Worm (Caenorhabditis elegans): ENCODE measurements around the gene T28A11.22.

T28A11.22 gene

DNA sequence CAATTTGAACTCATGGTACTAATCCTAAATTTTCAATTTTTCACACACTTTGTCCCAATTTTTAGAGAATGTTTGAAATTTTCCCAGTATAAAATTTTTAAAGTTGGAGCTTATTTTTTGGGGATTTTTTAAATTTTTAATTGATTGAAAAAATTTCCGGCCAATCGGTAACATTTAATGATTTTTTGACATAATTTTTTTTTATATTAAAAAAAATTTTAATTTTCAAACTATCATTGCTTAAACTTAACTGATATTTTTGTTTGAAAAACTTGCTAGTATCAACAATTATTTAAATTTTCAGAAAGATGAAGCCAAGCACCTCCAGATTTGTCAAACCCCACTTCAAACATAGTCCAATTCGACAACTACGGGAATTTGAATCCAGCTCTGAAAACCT is at the start of gene T28A11.22:
T28A11.22 (plus strand) TSS at position 301 of the 400 bp plus-strand sequence.
- TF ChIP-seq W03F9.2 (tag; optimal IDR thresholded peaks at IDR 0.05) (no peak), him-1 (tag; optimal IDR thresholded peaks at IDR 0.05) (no peak), dao-5 (tag; optimal IDR thresholded peaks at IDR 0.05) (no peak)

DNA sequence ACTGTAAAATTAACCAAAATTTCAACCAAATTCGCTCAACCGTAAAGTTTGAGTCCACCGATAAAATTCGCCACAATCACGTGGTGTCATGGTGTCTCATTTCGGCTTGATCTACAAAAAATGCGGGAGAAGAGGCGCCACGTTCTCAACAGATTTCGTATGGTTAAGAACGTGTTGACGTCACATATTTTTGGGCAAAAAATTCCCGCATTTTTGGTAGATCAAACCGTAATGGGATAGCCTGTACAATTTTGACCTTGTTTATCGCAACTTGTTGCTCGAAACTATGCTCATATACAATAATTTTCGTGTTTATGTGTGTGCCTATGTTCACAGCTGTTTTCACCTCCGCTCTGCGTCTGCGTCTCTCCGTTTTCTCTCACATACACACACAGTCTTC is 48.4 kb upstream of the T28A11.22 start:
- TF ChIP-seq W03F9.2 (tag; optimal IDR thresholded peaks at IDR 0.05) = no peak
- no peak for TF ChIP-seq dao-5 (tag; optimal IDR thresholded peaks at IDR 0.05)

- TF ChIP-seq W03F9.2 (tag; optimal IDR thresholded peaks at IDR 0.05) (no peak), him-1 (tag; optimal IDR thresholded peaks at IDR 0.05) (no peak), dao-5 (tag; optimal IDR thresholded peaks at IDR 0.05) (no peak)
Measured at ce11 chrV:3210147-3210546, 47.2 kb upstream of the T28A11.22 start, which contains the start of gene apx-1. Gene apx-1 (plus strand): TSS chrV:3210196.

- TF ChIP-seq W03F9.2 (tag; optimal IDR thresholded peaks at IDR 0.05) = no peak
- TF ChIP-seq dao-5 (tag; optimal IDR thresholded peaks at IDR 0.05) = no peak
Measured at ce11 chrV:3218604-3219003, 38.8 kb upstream of the T28A11.22 start.

DNA sequence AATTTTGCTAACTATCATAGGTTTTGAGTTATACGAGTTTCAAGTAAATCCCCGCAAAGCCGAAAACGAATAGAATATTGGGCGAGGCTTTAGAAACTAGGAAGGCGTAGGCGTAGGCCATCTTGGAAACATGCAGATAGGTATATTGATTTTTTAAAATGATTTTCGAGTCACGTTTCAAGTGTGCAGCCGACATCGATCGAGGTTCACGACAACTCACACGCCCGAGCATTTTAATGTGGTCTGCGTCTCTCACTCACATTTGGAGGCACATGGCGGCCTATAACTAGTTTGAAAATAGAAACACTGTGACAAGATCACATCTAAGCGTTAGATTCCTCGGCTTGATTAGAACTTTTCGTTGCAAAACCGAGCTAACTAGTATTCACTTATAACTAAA is 30.0 kb upstream of the T28A11.22 start, which contains the start of gene K08D9.2:
K08D9.2 (plus strand) TSS at position 301 of the 400 bp plus-strand sequence.
- TF ChIP-seq him-1 (tag; optimal IDR thresholded peaks at IDR 0.05) (no peak), dao-5 (tag; optimal IDR thresholded peaks at IDR 0.05) (no peak), W03F9.2 (tag; optimal IDR thresholded peaks at IDR 0.05) (no peak)

DNA sequence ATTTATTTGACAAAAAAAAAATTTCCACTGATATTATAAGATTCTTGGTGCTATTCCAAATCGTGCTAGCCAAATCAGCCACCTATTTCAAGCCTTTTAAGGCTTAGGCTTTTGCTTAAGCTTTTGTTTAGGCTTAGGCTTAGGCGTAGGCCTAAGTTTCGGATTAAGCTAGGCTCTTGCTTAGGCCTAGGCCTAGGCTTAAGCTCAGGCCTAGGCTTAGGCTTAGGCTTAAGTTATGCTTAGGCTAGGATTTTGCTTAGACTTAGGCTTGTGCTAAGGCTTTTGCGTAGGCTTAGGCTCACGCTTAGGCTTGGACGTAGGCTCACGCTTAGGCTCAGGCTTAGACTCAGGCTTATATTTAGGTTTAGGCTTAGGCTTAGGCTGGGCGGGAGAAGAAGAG is 27.2 kb upstream of the T28A11.22 start:
- TF ChIP-seq dao-5 (tag; optimal IDR thresholded peaks at IDR 0.05) (no peak), him-1 (tag; optimal IDR thresholded peaks at IDR 0.05) (no peak), W03F9.2 (tag; optimal IDR thresholded peaks at IDR 0.05) (no peak)

DNA sequence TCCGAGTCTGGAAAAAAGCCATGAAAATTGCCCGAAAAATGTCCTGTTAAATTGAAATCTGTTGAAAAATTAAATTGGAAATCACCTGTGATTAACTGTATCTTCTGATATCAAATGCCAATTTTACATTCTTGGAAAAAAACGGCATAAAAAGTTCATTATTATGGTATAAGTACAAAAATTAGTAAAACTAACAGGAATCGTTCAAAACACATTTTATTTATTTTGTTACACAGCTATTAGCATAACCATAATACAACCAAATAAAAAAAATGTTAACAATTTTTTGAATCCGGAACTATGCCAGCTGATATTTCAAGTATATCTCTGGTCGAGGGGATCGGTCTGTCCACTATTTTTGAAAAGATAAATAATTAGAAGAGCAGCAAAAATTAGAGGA is 26.8 kb upstream of the T28A11.22 start, which contains the start of gene K08D9.10:
K08D9.10 (plus strand) TSS at position 301 of the 400 bp plus-strand sequence.
- TF ChIP-seq him-1 (tag; optimal IDR thresholded peaks at IDR 0.05) (no peak), dao-5 (tag; optimal IDR thresholded peaks at IDR 0.05) (no peak), W03F9.2 (tag; optimal IDR thresholded peaks at IDR 0.05) (no peak)

DNA sequence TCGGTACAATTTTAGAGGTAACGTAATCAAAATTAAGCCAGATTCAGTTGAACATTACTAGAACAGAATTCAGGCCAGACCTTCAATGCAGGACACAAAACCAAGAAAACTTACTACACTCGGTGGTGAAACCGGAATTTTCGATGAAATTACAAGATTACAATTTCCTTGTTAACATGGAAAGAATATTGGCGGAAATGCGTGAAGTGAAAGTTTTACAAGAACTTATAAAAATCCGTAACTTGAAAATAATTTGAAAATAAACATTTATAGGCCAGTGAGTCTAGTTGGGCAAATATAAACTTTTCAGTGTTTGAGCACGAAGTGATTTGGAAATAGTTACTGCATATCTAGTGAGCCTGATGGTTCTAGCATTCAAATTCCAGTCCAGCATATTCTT is 22.5 kb upstream of the T28A11.22 start, which contains the start of gene K08D9.6:
K08D9.6 (minus strand) TSS at position 101 of the 400 bp plus-strand sequence.
- TF ChIP-seq W03F9.2 (tag; optimal IDR thresholded peaks at IDR 0.05) (no peak), dao-5 (tag; optimal IDR thresholded peaks at IDR 0.05) (no peak), him-1 (tag; optimal IDR thresholded peaks at IDR 0.05) (no peak)

ce11 chrV:3236610-3237009 is 20.8 kb upstream of the T28A11.22 start, which contains the start of the genes K08D9.9 and str-16:
Gene K08D9.9 (minus strand): TSS chrV:3236710.
Gene str-16 (plus strand): TSS chrV:3236875.
- no peak for TF ChIP-seq him-1 (tag; optimal IDR thresholded peaks at IDR 0.05)
- TF ChIP-seq dao-5 (tag; optimal IDR thresholded peaks at IDR 0.05) = no peak
- no peak for TF ChIP-seq W03F9.2 (tag; optimal IDR thresholded peaks at IDR 0.05)

DNA sequence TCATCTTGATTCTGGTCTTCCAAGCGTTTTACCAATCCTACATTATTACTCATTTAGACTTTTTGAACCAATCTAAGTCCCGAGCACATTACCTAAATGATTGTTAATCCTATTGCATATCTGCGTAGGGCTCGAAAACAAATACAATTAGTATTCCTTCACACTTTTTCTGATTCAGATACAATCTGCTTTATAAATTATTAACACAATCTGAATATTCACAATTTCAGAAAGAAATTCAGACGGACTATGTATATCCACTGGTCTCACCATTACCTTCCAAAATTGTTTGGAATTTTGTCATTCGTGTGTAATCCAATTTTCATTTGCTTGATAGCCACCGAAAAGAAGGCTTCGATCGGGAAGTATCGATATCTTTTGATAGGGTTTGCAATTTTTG is 16.2 kb upstream of the T28A11.22 start, which contains the start of gene srj-11:
srj-11 (plus strand) TSS at position 250 of the 400 bp plus-strand sequence.
- TF ChIP-seq dao-5 (tag; optimal IDR thresholded peaks at IDR 0.05) = no peak
- no peak for TF ChIP-seq him-1 (tag; optimal IDR thresholded peaks at IDR 0.05)
- no peak for TF ChIP-seq W03F9.2 (tag; optimal IDR thresholded peaks at IDR 0.05)

- TF ChIP-seq W03F9.2 (tag; optimal IDR thresholded peaks at IDR 0.05) = no peak
- no peak for TF ChIP-seq dao-5 (tag; optimal IDR thresholded peaks at IDR 0.05)
- no peak for TF ChIP-seq him-1 (tag; optimal IDR thresholded peaks at IDR 0.05)
Measured at ce11 chrV:3242984-3243383, 14.4 kb upstream of the T28A11.22 start, which contains the start of gene gst-23. Gene gst-23 (plus strand): TSS chrV:3243284.

ce11 chrV:3244703-3245102 is 12.7 kb upstream of the T28A11.22 start, which contains the start of gene srj-7:
Gene srj-7 (plus strand): TSS chrV:3245003.
- TF ChIP-seq W03F9.2 (tag; optimal IDR thresholded peaks at IDR 0.05) (no peak), him-1 (tag; optimal IDR thresholded peaks at IDR 0.05) (no peak), dao-5 (tag; optimal IDR thresholded peaks at IDR 0.05) (no peak)

DNA sequence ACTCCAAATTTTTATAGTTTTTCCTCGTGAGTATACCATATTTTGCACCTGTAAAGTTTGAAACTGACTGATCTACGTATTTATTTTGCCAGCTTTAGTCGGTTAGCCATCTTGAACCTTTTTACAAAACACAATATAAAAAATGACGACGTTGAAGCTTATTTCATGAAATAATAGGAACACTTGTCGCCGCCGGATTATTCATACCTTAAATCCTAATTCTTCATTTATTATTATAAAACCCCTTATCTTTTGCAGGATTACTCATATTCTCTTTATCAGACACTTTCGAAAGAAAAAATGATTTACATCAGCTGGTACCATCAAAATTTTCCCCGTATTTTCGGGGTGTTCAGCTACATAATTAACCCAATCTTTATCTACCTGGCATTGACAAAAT is 9.9 kb upstream of the T28A11.22 start, which contains the start of gene srj-8:
srj-8 (plus strand) TSS at position 301 of the 400 bp plus-strand sequence.
- TF ChIP-seq W03F9.2 (tag; optimal IDR thresholded peaks at IDR 0.05) = no peak
- no peak for TF ChIP-seq him-1 (tag; optimal IDR thresholded peaks at IDR 0.05)
- TF ChIP-seq dao-5 (tag; optimal IDR thresholded peaks at IDR 0.05) = no peak

ce11 chrV:3250153-3250552 is 7.2 kb upstream of the T28A11.22 start, which contains the start of gene T28A11.13:
Gene T28A11.13 (minus strand): TSS chrV:3250253.
- TF ChIP-seq dao-5 (tag; optimal IDR thresholded peaks at IDR 0.05) = no peak
- no peak for TF ChIP-seq him-1 (tag; optimal IDR thresholded peaks at IDR 0.05)
- no peak for TF ChIP-seq W03F9.2 (tag; optimal IDR thresholded peaks at IDR 0.05)

DNA sequence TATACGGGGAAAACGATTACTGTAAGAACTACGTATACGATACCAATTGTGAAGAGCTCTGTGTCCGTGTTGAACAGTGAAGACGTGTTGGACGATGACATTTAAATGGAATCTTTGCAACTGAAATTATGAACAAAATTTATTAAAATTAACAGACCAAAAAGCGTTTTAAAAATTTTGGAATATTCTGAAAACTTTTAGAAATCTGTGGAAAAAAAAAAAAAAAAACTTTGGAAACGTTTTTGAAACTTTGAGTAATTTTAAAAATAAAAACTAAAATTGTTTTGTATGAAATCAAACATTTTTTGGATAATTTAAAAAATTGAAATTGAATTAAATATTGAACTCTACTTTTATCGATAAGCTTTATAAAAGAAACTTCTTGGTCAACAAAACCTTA is 1.3 kb upstream of the T28A11.22 start, which contains the start of gene srt-63:
srt-63 (minus strand) TSS at position 101 of the 400 bp plus-strand sequence.
- TF ChIP-seq W03F9.2 (tag; optimal IDR thresholded peaks at IDR 0.05) (no peak), dao-5 (tag; optimal IDR thresholded peaks at IDR 0.05) (no peak), him-1 (tag; optimal IDR thresholded peaks at IDR 0.05) (no peak)

All from whole organism, L4/young adult.